Fruit fly (Drosophila melanogaster): ENCODE data around the gene CG3108.

CG3108 gene

dm6 chrX:5764001-5764892, 17.2 kb downstream of the CG3108 start, which contains the start of the genes MAPk-Ak2 and CG42699 (continued):
- TF ChIP-seq CG30020 (tag; optimal IDR thresholded peaks at IDR 0.05) (peak; percentile 66), Lim3 (GFP tag; IDR thresholded peaks at IDR 0.05) (no peak), tio (GFP tag; optimal IDR thresholded peaks at IDR 0.05) (peak; percentile 58), tup (GFP tag; optimal IDR thresholded peaks at IDR 0.05) (peak; percentile 54), Side (GFP tag; optimal IDR thresholded peaks at IDR 0.05) (peak; percentile 82), CG18011 (GFP tag; optimal IDR thresholded peaks at IDR 0.05) (peak; percentile 29), grn (GFP tag; optimal IDR thresholded peaks at IDR 0.05) (peak; percentile 95), ato (GFP tag; IDR thresholded peaks at IDR 0.05; ENCODE audit: partially characterized antibody) (peak; percentile 69), CG6854 (GFP tag; optimal IDR thresholded peaks at IDR 0.05) (peak; percentile 74), ab (GFP tag; optimal IDR thresholded peaks at IDR 0.05) (no peak), Xbp1 (GFP tag; optimal IDR thresholded peaks at IDR 0.05) (peak; percentile 0), Dek (tag; optimal IDR thresholded peaks at IDR 0.05) (peak; percentile 80), usp (GFP tag; optimal IDR thresholded peaks at IDR 0.05) (no peak), Myb (GFP tag; optimal IDR thresholded peaks at IDR 0.05) (peak; percentile 84), trem (tag; optimal IDR thresholded peaks at IDR 0.05) (peak; percentile 68), CG32767 (GFP tag; IDR thresholded peaks at IDR 0.05) (no peak), D19B (GFP tag; optimal IDR thresholded peaks at IDR 0.05) (peak; percentile 36), sens-2 (GFP tag; IDR thresholded peaks at IDR 0.05) (0 out of 2 replicates have a peak, but pooled peaks have one; percentile 37), bowl (GFP tag; IDR thresholded peaks at IDR 0.05) (0 out of 2 replicates have a peak, but pooled peaks have one; percentile 37), zen (tag; optimal IDR thresholded peaks at IDR 0.05) (peak; percentile 58), pita (GFP tag; optimal IDR thresholded peaks at IDR 0.05) (no peak), maf-S (GFP tag; optimal IDR thresholded peaks at IDR 0.05) (peak; percentile 79), oc (tag; optimal IDR thresholded peaks at IDR 0.05) (peak; percentile 74), br (optimal IDR thresholded peaks at IDR 0.05) (no peak), CG10959 (GFP tag; IDR thresholded peaks at IDR 0.05) (peak; percentile 13; the same call in 1 of the 2 replicates), Hr78 (GFP tag; optimal IDR thresholded peaks at IDR 0.05) (no peak), zf30C (GFP tag; optimal IDR thresholded peaks at IDR 0.05) (no peak), CG10321 (GFP tag; IDR thresholded peaks at IDR 0.05) (peak; percentile 62), CG9932 (GFP tag; IDR thresholded peaks at IDR 0.05) (peak; percentile 50), CG3847 (GFP tag; IDR thresholded peaks at IDR 0.05) (peak; percentile 59; the same call in 1 of the 2 replicates), CG15269 (tag; optimal IDR thresholded peaks at IDR 0.05) (peak; percentile 75), cg (GFP tag; optimal IDR thresholded peaks at IDR 0.05) (peak; percentile 63), fu2 (GFP tag; optimal IDR thresholded peaks at IDR 0.05) (peak; percentile 44), CG6254 (GFP tag; optimal IDR thresholded peaks at IDR 0.05) (peak; percentile 38), ken (GFP tag; IDR thresholded peaks at IDR 0.05) (no peak), CG7556 (GFP tag; optimal IDR thresholded peaks at IDR 0.05) (peak; percentile 80), CG2120 (GFP tag; optimal IDR thresholded peaks at IDR 0.05) (peak; percentile 77), Vsx1 (GFP tag; optimal IDR thresholded peaks at IDR 0.05) (peak; percentile 78), Gug (GFP tag; IDR thresholded peaks at IDR 0.05) (no peak), jing (GFP tag; optimal IDR thresholded peaks at IDR 0.05) (no peak), gcm (GFP tag; optimal IDR thresholded peaks at IDR 0.05) (peak; percentile 75), CG11504 (tag; optimal IDR thresholded peaks at IDR 0.05) (peak; percentile 61), shn (GFP tag; optimal IDR thresholded peaks at IDR 0.05) (peak; percentile 71), CG7372 (GFP tag; IDR thresholded peaks at IDR 0.05) (peak; percentile 38; the same call in 1 of the 2 replicates), yki (optimal IDR thresholded peaks at IDR 0.05) (no peak), p53 (GFP tag; optimal IDR thresholded peaks at IDR 0.05) (peak; percentile 59), CG14014 (GFP tag; IDR thresholded peaks at IDR 0.05) (peak; percentile 85; the same call in 1 of the 2 replicates), lov (optimal IDR thresholded peaks at IDR 0.05) (no peak), lov (GFP tag; IDR thresholded peaks at IDR 0.05) (peak; percentile 61; the same call in 1 of the 3 replicates), CG43689 (GFP tag; IDR thresholded peaks at IDR 0.05) (peak; percentile 54)

Data from whole organism, embryonic.